Worm (Caenorhabditis elegans): ENCODE results near the gene C30G12.4.

DNA sequence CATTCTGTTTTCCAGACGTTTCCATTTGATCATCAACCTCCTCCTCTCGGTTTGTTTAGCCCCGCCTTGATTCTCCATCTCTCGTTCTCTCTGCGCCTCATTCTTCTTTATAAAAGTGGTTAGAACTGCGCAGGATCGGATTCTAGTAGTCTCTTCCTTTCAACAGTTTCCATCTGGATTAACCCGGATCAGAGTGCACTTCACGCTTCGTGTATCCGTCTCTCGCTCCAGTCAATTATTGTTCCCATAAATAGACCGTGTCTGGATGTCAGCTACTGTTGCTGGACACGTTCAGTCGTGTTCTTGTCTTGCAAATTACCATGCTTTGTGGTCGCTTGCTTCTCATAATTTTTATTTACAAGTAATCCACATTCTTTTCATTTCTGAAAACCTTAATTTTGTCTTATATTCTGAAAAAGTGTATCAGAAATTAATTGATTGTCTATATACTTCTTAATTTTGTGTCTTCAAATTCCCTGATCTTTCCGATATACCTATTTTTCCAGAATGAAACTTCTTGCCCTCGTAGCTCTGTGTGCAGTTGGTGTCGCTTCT lies 33.2 kb upstream of the C30G12.4 start, which contains the start of gene F32A5.4:
- no peak for TF ChIP-seq elt-3 (tag; optimal IDR thresholded peaks at IDR 0.05)
- no peak for TF ChIP-seq unc-130 (tag; optimal IDR thresholded peaks at IDR 0.05)
- TF ChIP-seq lin-35 (GFP tag; optimal IDR thresholded peaks at IDR 0.05), result no peak
- TF ChIP-seq xbp-1 (tag; optimal IDR thresholded peaks at IDR 0.05), result no peak
- TF ChIP-seq pqm-1 (tag; optimal IDR thresholded peaks at IDR 0.05), result no peak
- TF ChIP-seq ces-1 (GFP tag; optimal IDR thresholded peaks at IDR 0.05), result no peak

Measured in whole organism, L1 larva.